Worm (Caenorhabditis elegans) whole organism, young adult: Measurements from ENCODE around the gene egg-3.
A peak's percentile ranks its signal among the peaks of the same experiment; 100 is the strongest.

Source experiments
- B0336.3 ChIP-seq: fragments of 200-800 bp; sonication (Bioruptor generic); IDR thresholded peaks from 2 replicates; pipeline ENCODE4 v1.3.6; 2022; ENCODE audit warnings: missing genetic modification characterization, missing compliant biosample characterization
- D2030.7 ChIP-seq: fragments of 200-800 bp; sonication (Bioruptor generic); IDR thresholded peaks from 2 replicates; pipeline ENCODE4 v1.3.6; 2022; ENCODE audit warnings: missing genetic modification reagents, missing genetic modification characterization, missing compliant biosample characterization
- F33H1.4 ChIP-seq: fragments of 200-800 bp; sonication (Bioruptor generic); IDR thresholded peaks from 2 replicates; pipeline ENCODE4 v1.3.6; 2022; ENCODE audit warnings: missing genetic modification reagents, missing genetic modification characterization, missing compliant biosample characterization
- F39B2.1 ChIP-seq: fragments of 200-800 bp; sonication (Bioruptor generic); IDR thresholded peaks from 2 replicates; pipeline ENCODE4 v1.3.6; 2022; ENCODE audit warnings: missing genetic modification reagents, missing genetic modification characterization, missing compliant biosample characterization
- F57C9.4 ChIP-seq: sonication (generic microtip); optimal IDR thresholded peaks from 2 replicates; lab custom pipeline; 2017; ENCODE audit warnings: mild to moderate bottlenecking, missing genetic modification characterization, missing compliant biosample characterization
- attf-3 ChIP-seq: fragments of 200-800 bp; sonication (Bioruptor generic); conservative IDR thresholded peaks from 2 replicates; pipeline ENCODE4 v1.3.6; 2022; ENCODE audit warnings: missing genetic modification reagents, missing genetic modification characterization, missing compliant biosample characterization
- attf-6 ChIP-seq: fragments of 200-800 bp; sonication (Bioruptor generic); IDR thresholded peaks from 2 replicates; pipeline ENCODE4 v1.3.6; 2022; ENCODE audit warnings: missing genetic modification reagents, missing genetic modification characterization, missing compliant biosample characterization
- cebp-1 ChIP-seq, 2 experiments: fragments of 200-800 bp in 1 of 2; sonication (Bioruptor generic) in 1 of 2; sonication (generic microtip) in 1 of 2; IDR thresholded peaks in 1 of 2; optimal IDR thresholded peaks in 1 of 2; 2 replicates each; pipeline versions ENCODE4 v1.3.6 to Lab custom; 2017 to 2022; ENCODE audit warnings: missing compliant biosample characterization in 2 of 2, missing genetic modification characterization in 2 of 2, mild to moderate bottlenecking in 1 of 2, missing genetic modification reagents in 1 of 2, moderate library complexity in 1 of 2
- cebp-2 ChIP-seq: fragments of 200-800 bp; sonication (Bioruptor generic); IDR thresholded peaks from 2 replicates; pipeline ENCODE4 v1.3.6; 2022; ENCODE audit warnings: missing genetic modification characterization, missing compliant biosample characterization
- ceh-40 ChIP-seq: fragments of 200-800 bp; sonication (Bioruptor generic); IDR thresholded peaks from 2 replicates; pipeline ENCODE4 v1.3.6; 2022; ENCODE audit warnings: missing genetic modification characterization, missing compliant biosample characterization
- ceh-58 ChIP-seq: fragments of 200-800 bp; sonication (Bioruptor generic); IDR thresholded peaks from 2 replicates; pipeline ENCODE4 v1.3.6; 2022; ENCODE audit warnings: missing genetic modification characterization, missing compliant biosample characterization
- ceh-79 ChIP-seq: sonication (generic microtip); optimal IDR thresholded peaks from 2 replicates; lab custom pipeline; 2017; ENCODE audit warnings: mild to moderate bottlenecking, missing genetic modification characterization, missing compliant biosample characterization
- dox-1 ChIP-seq: fragments of 200-800 bp; sonication (Bioruptor generic); IDR thresholded peaks from 2 replicates; pipeline ENCODE4 v1.3.6; 2022; ENCODE audit warnings: missing genetic modification reagents, missing genetic modification characterization, missing compliant biosample characterization
- dpff-1 ChIP-seq: sonication (generic microtip); optimal IDR thresholded peaks from 2 replicates; lab custom pipeline; 2017; ENCODE audit warnings: mild to moderate bottlenecking, missing genetic modification characterization, missing compliant biosample characterization
- egl-18 ChIP-seq: fragments of 200-800 bp; sonication (Bioruptor generic); IDR thresholded peaks from 2 replicates; pipeline ENCODE4 v1.3.6; 2022; ENCODE audit warnings: missing genetic modification reagents, missing genetic modification characterization, missing compliant biosample characterization
- ekl-4 ChIP-seq: fragments of 200-800 bp; sonication (Bioruptor generic); IDR thresholded peaks from 2 replicates; pipeline ENCODE4 v1.3.6; 2022; ENCODE audit warnings: missing genetic modification reagents, missing genetic modification characterization, missing compliant biosample characterization
- hlh-26 ChIP-seq: fragments of 200-800 bp; sonication (Bioruptor generic); conservative IDR thresholded peaks from 2 replicates; pipeline ENCODE4 v1.3.6; 2022; ENCODE audit warnings: missing genetic modification reagents, missing genetic modification characterization, missing compliant biosample characterization
- hmg-1.2 ChIP-seq: fragments of 200-800 bp; sonication (Bioruptor generic); IDR thresholded peaks from 2 replicates; pipeline ENCODE4 v1.3.6; 2022; ENCODE audit warnings: missing genetic modification reagents, missing genetic modification characterization, missing compliant biosample characterization
- hrde-1 ChIP-seq: sonication (generic microtip); optimal IDR thresholded peaks from 2 replicates; lab custom pipeline; 2016; ENCODE audit warnings: missing genetic modification characterization, mild to moderate bottlenecking, missing compliant biosample characterization, moderate library complexity, missing genotype, missing genetic modification reagents, borderline replicate concordance
- lag-1 ChIP-seq: fragments of 200-800 bp; sonication (Bioruptor generic); IDR thresholded peaks from 2 replicates; pipeline ENCODE4 v1.3.6; 2022; ENCODE audit warnings: missing genetic modification reagents, missing genetic modification characterization, missing compliant biosample characterization
- lin-54 ChIP-seq: fragments of 200-800 bp; sonication (Bioruptor generic); optimal IDR thresholded peaks from 2 replicates; lab custom pipeline; 2018; ENCODE audit warnings: mild to moderate bottlenecking, missing genetic modification characterization, missing compliant biosample characterization
- lsl-1 ChIP-seq: fragments of 200-800 bp; sonication (Bioruptor generic); optimal IDR thresholded peaks from 2 replicates; lab custom pipeline; 2018; ENCODE audit warnings: mild to moderate bottlenecking, missing genetic modification characterization, moderate library complexity, missing compliant biosample characterization
- madf-3 ChIP-seq: fragments of 200-800 bp; sonication (Bioruptor generic); IDR thresholded peaks from 2 replicates; pipeline ENCODE4 v1.3.6; 2022; ENCODE audit warnings: missing genetic modification reagents, missing genetic modification characterization, missing compliant biosample characterization
- nhr-179 ChIP-seq: sonication (generic microtip); optimal IDR thresholded peaks from 2 replicates; lab custom pipeline; 2016; ENCODE audit warnings: mild to moderate bottlenecking, missing genetic modification characterization, missing compliant biosample characterization
- nhr-80 ChIP-seq: sonication (generic microtip); optimal IDR thresholded peaks from 2 replicates; lab custom pipeline; 2016; ENCODE audit warnings: missing genetic modification characterization, missing compliant biosample characterization
- rec-8 ChIP-seq, 2 experiments: sonication (generic microtip); optimal IDR thresholded peaks; 2 replicates each; lab custom pipeline; 2016; ENCODE audit warnings: mild to moderate bottlenecking in 2 of 2, missing genetic modification characterization in 2 of 2, missing genetic modification reagents in 2 of 2, missing genotype in 2 of 2, missing biosample characterization in 1 of 2, missing compliant biosample characterization in 1 of 2, moderate library complexity in 1 of 2
- snpc-1.1 ChIP-seq: sonication (generic microtip); optimal IDR thresholded peaks from 2 replicates; lab custom pipeline; 2017; ENCODE audit warnings: missing genetic modification characterization, mild to moderate bottlenecking, missing compliant biosample characterization, antibody characterized with exemption, moderate library complexity, missing genotype, missing genetic modification reagents; ENCODE audit not compliant: insufficient read depth
- snpc-1.3 ChIP-seq: sonication (generic microtip); optimal IDR thresholded peaks from 2 replicates; lab custom pipeline; 2017; ENCODE audit warnings: missing genetic modification characterization, mild to moderate bottlenecking, missing compliant biosample characterization, antibody characterized with exemption, moderate library complexity, missing genotype, missing genetic modification reagents; ENCODE audit not compliant: insufficient read depth
- snpc-4 ChIP-seq, 5 experiments: fragments of 150-350 bp in 1 of 5; sonication (generic microtip) in 4 of 5; optimal IDR thresholded peaks; 2 replicates each; lab custom pipeline; 2014 to 2018; ENCODE audit warnings: missing genetic modification characterization in 5 of 5, missing biosample characterization in 3 of 5, antibody characterized with exemption in 2 of 5, mild to moderate bottlenecking in 2 of 5, missing compliant biosample characterization in 2 of 5, missing genotype in 2 of 5, moderate library complexity in 2 of 5, missing genetic modification reagents in 1 of 5
- tbp1 ChIP-seq: fragments of 200-800 bp; sonication (Bioruptor generic); optimal IDR thresholded peaks from 2 replicates; lab custom pipeline; 2018; ENCODE audit warnings: mild to moderate bottlenecking, missing genetic modification characterization, missing compliant biosample characterization
- ztf-18 ChIP-seq: sonication (generic microtip); optimal IDR thresholded peaks from 2 replicates; lab custom pipeline; 2016; ENCODE audit warnings: missing genotype, mild to moderate bottlenecking, missing genetic modification characterization, missing compliant biosample characterization

egg-3 gene

DNA sequence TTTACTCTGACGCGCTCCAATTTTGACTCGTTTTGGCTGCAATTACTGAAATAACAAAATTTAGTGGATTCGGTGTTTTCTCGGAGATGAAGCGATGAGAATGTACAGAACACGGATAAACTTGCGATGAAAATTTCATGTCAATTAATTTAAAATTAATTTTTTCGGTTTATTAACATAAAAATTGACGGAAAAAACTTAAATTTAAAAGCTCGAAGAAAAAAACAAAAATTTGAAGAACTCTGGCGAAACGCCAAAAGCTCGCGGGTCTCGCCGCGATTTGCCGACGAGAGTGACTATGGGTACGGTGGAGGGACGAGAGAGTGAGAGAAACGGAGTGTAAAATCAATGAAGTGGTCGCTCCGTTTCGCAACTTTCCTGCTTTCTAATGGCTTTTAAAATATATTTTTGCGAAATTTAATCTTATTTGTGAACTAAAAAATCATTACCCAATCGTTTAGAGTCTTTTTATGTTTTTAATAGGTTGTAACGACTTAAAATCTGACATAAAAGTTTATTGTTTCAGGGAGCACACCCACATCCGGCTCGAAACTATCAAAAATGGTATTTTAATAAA lies 15.5 kb downstream of the egg-3 start, which contains the start of the genes gmps-1 and cap-2 (continued):
- TF ChIP-seq nhr-80 (tag; lab: Kevin White, UChicago) (peak; percentile 45), lsl-1 (GFP tag; lab: Kevin White, UChicago) (peak; percentile 98), ztf-18 (peak; percentile 71), snpc-1.1 (tag; lab: Kevin White, UChicago) (peak; percentile 64), nhr-179 (no peak), cebp-2 (GFP tag; lab: Robert Waterston, UW) (peak; percentile 81; the same call in 1 of the 2 replicates), hlh-26 (GFP tag; lab: Robert Waterston, UW) (no peak), snpc-1.3 (tag; lab: Kevin White, UChicago) (peak; percentile 75), hrde-1 (peak; percentile 58), cebp-1 (GFP tag; IDR thresholded peaks at IDR 0.05; lab: Robert Waterston, UW) (peak; percentile 95), cebp-1 (tag; optimal IDR thresholded peaks at IDR 0.05; lab: Kevin White, UChicago) (peak; percentile 98), attf-3 (GFP tag; lab: Robert Waterston, UW) (peak; percentile 78), madf-3 (peak; percentile 92), ceh-40 (GFP tag; lab: Robert Waterston, UW) (no peak), ekl-4 (GFP tag; lab: Robert Waterston, UW) (peak; percentile 96), F39B2.1 (GFP tag; lab: Robert Waterston, UW) (peak; percentile 30; the same call in 1 of the 2 replicates), attf-6 (GFP tag; lab: Robert Waterston, UW) (0 out of 2 replicates have a peak, but pooled peaks have one; percentile 30), dox-1 (GFP tag; lab: Robert Waterston, UW) (peak; percentile 97), egl-18 (peak; percentile 83), rec-8 (tag; optimal IDR thresholded peaks at IDR 0.05; lab: Kevin White, UChicago) (peak in 1 of 2 experiments; percentile 59)

DNA sequence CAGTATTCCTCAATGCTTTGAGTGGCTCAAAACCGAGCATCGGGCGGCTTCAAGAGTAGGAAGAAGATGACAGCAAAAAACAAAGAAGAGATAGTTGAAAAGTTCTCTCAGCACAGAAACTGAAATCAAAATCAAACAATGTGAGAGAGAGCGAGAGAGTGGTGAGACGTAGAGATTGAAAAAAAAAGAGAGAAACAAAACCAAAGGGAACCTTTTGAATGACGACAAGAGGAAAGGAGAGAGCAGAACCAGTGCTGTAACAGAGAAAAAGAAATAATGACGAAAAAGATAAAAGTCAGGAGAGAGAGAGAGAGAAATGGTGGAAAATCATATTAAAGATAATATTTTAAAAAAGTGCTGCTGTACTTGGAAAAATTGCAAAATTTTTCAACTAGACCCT lies 17.0 kb downstream of the egg-3 start:
- no peak for TF ChIP-seq F57C9.4
- TF ChIP-seq lin-54, result peak; percentile 20
- TF ChIP-seq snpc-4 (GFP tag; optimal IDR thresholded peaks at IDR 0.05; lab: Kevin White, UChicago), result no peak
- no peak for TF ChIP-seq snpc-4 (tag; optimal IDR thresholded peaks at IDR 0.05; lab: Kevin White, UChicago)
- TF ChIP-seq B0336.3 (GFP tag; lab: Robert Waterston, UW), result 0 out of 2 replicates have a peak, but pooled peaks have one; percentile 17
- TF ChIP-seq hmg-1.2 (GFP tag; lab: Robert Waterston, UW), result peak; percentile 19; the same call in 1 of the 2 replicates
- no peak for TF ChIP-seq lag-1 (GFP tag; lab: Robert Waterston, UW)
- TF ChIP-seq ceh-40 (GFP tag; lab: Robert Waterston, UW), result no peak
- TF ChIP-seq cebp-1 (GFP tag; IDR thresholded peaks at IDR 0.05; lab: Robert Waterston, UW), result no peak
- peak; percentile 56 for TF ChIP-seq cebp-1 (tag; optimal IDR thresholded peaks at IDR 0.05; lab: Kevin White, UChicago)
- TF ChIP-seq dpff-1 (tag; lab: Kevin White, UChicago), result no peak
- no peak for TF ChIP-seq tbp1 (GFP tag; lab: Kevin White, UChicago)
- no peak for TF ChIP-seq D2030.7 (GFP tag; lab: Robert Waterston, UW)
- TF ChIP-seq ceh-79 (tag; lab: Kevin White, UChicago), result no peak
- TF ChIP-seq ceh-58 (GFP tag; lab: Robert Waterston, UW), result no peak
- peak; percentile 10; the same call in 1 of the 2 replicates for TF ChIP-seq F33H1.4
- peak; percentile 56 for TF ChIP-seq nhr-80 (tag; lab: Kevin White, UChicago)
- TF ChIP-seq, all 124 proteins: peak for 6
